Fruit fly (Drosophila melanogaster) whole organism, pupa: ENCODE data around the gene CG33003.
A peak's percentile ranks its signal among the peaks of the same experiment; 100 is the strongest.

Experiments
- CG10348 ChIP-seq: fragments of 200-800 bp; sonication (Bioruptor generic); IDR thresholded peaks from 2 replicates; pipeline ENCODE4 v1.3.6; 2022; ENCODE audit warnings: missing biosample characterization, missing genetic modification characterization
- CG12605 ChIP-seq: fragments of 200-800 bp; sonication (Bioruptor generic); IDR thresholded peaks from 2 replicates; pipeline ENCODE4 v1.3.6; 2022; ENCODE audit warnings: missing biosample characterization, missing genetic modification characterization
- CG13204 ChIP-seq: fragments of 200-800 bp; sonication (Bioruptor generic); optimal IDR thresholded peaks from 2 replicates; lab custom pipeline; 2018; ENCODE audit warnings: missing biosample characterization, mild to moderate bottlenecking, missing genetic modification characterization, moderate library complexity
- CG14655 ChIP-seq: fragments of 200-800 bp; sonication (Bioruptor generic); optimal IDR thresholded peaks from 3 replicates; lab custom pipeline; 2017; ENCODE audit warnings: mild to moderate bottlenecking, missing biosample characterization, missing genetic modification reagents, missing genetic modification characterization
- CG15710 ChIP-seq: fragments of 200-800 bp; sonication (Bioruptor generic); optimal IDR thresholded peaks from 2 replicates; lab custom pipeline; 2018; ENCODE audit warnings: missing biosample characterization, mild to moderate bottlenecking, missing genetic modification characterization, moderate library complexity
- CG17806 ChIP-seq: fragments of 200-800 bp; sonication (Bioruptor generic); optimal IDR thresholded peaks from 2 replicates; lab custom pipeline; 2018; ENCODE audit warnings: missing biosample characterization, mild to moderate bottlenecking, missing genetic modification characterization, moderate library complexity
- CG32121 ChIP-seq: fragments of 200-800 bp; sonication (Bioruptor generic); IDR thresholded peaks from 2 replicates; pipeline ENCODE4 v1.3.6; 2022; ENCODE audit warnings: missing biosample characterization, missing genetic modification characterization
- CG34367 ChIP-seq: fragments of 200-800 bp; sonication (Bioruptor generic); optimal IDR thresholded peaks from 2 replicates; lab custom pipeline; 2018; ENCODE audit warnings: missing biosample characterization, mild to moderate bottlenecking, missing genetic modification characterization
- CG4496 ChIP-seq: fragments of 200-800 bp; sonication (Bioruptor generic); IDR thresholded peaks from 3 replicates; pipeline ENCODE4 v1.3.6; 2022; ENCODE audit warnings: missing biosample characterization, missing genetic modification characterization
- CG8159 ChIP-seq: fragments of 200-800 bp; sonication (Bioruptor generic); optimal IDR thresholded peaks from 3 replicates; lab custom pipeline; 2018; ENCODE audit warnings: missing biosample characterization, mild to moderate bottlenecking, missing genetic modification characterization, moderate library complexity
- CG8301 ChIP-seq: fragments of 200-800 bp; sonication (Bioruptor generic); optimal IDR thresholded peaks from 2 replicates; lab custom pipeline; 2018; ENCODE audit warnings: missing biosample characterization, mild to moderate bottlenecking, missing genetic modification characterization
- CG9948 ChIP-seq: fragments of 200-800 bp; sonication (Bioruptor generic); optimal IDR thresholded peaks from 2 replicates; lab custom pipeline; 2018; ENCODE audit warnings: missing biosample characterization, mild to moderate bottlenecking, missing genetic modification characterization, moderate library complexity
- D1 ChIP-seq: fragments of 200-800 bp; sonication (Bioruptor generic); optimal IDR thresholded peaks from 2 replicates; lab custom pipeline; 2018; ENCODE audit warnings: missing biosample characterization, mild to moderate bottlenecking, missing genetic modification characterization, moderate library complexity
- EcR ChIP-seq: fragments of 200-800 bp; sonication (Bioruptor generic); optimal IDR thresholded peaks from 3 replicates; lab custom pipeline; 2019; ENCODE audit warnings: missing biosample characterization, missing genetic modification characterization, mild to moderate bottlenecking, moderate library complexity, missing genetic modification reagents
- Ets98B ChIP-seq: fragments of 200-800 bp; sonication (Bioruptor generic); IDR thresholded peaks from 2 replicates; pipeline ENCODE4 v1.3.6; 2022; ENCODE audit warnings: missing biosample characterization, missing genetic modification characterization
- Pif1A ChIP-seq: fragments of 200-800 bp; sonication (Bioruptor generic); optimal IDR thresholded peaks from 3 replicates; lab custom pipeline; 2016; ENCODE audit warnings: missing biosample characterization, missing genetic modification characterization
- Pif1B ChIP-seq: fragments of 200-800 bp; sonication (Bioruptor generic); optimal IDR thresholded peaks from 3 replicates; lab custom pipeline; 2016; ENCODE audit warnings: missing biosample characterization, missing genetic modification characterization
- Snoo ChIP-seq: fragments of 200-800 bp; sonication (Bioruptor generic); optimal IDR thresholded peaks from 3 replicates; lab custom pipeline; 2017; ENCODE audit warnings: missing biosample characterization, mild to moderate bottlenecking, missing genetic modification characterization, inconsistent platforms
- fd96Ca ChIP-seq: fragments of 200-800 bp; sonication (Bioruptor generic); IDR thresholded peaks from 3 replicates; pipeline ENCODE4 v1.3.6; 2022; ENCODE audit warnings: missing biosample characterization, missing genetic modification characterization
- gl ChIP-seq: fragments of 200-800 bp; sonication (Bioruptor generic); optimal IDR thresholded peaks from 2 replicates; lab custom pipeline; 2018; ENCODE audit warnings: missing biosample characterization, mild to moderate bottlenecking, missing genetic modification characterization
- rn ChIP-seq: fragments of 200-800 bp; sonication (Bioruptor generic); IDR thresholded peaks from 2 replicates; pipeline ENCODE4 v1.3.6; 2022; ENCODE audit warnings: missing biosample characterization, missing genetic modification characterization

CG33003 gene

DNA sequence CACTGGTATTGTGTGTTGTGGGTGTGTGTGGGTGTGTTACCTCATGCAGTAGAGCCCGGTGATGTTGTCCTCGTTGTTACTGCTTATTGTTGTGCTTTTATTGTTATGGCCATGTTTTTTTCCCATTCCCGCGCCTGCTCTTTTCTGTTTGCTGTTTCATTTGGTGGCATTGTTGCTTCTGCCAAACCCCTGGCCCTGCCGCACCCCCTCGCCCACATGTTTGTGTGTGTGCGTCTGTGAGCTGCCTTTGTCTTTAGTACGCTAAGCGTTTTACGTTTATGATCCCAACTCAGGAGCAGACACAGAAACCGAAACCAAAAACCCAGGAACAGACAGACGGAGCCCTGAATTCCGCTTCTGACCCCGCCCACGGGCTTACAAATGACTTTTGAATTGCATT lies 13.3 kb downstream of the CG33003 start:
- TF ChIP-seq CG32121 (GFP tag; lab: Robert Waterston, UW), result no peak
- TF ChIP-seq CG8159 (tag; lab: Kevin White, UChicago), result no peak
- no peak for TF ChIP-seq CG8301 (tag; lab: Kevin White, UChicago)
- no peak for TF ChIP-seq CG9948 (tag; lab: Kevin White, UChicago)
- no peak for TF ChIP-seq CG17806
- no peak for TF ChIP-seq Pif1A
- no peak for TF ChIP-seq rn (GFP tag; lab: Robert Waterston, UW)
- TF ChIP-seq CG13204 (GFP tag; lab: Kevin White, UChicago), result no peak
- TF ChIP-seq gl (tag; lab: Kevin White, UChicago), result no peak

DNA sequence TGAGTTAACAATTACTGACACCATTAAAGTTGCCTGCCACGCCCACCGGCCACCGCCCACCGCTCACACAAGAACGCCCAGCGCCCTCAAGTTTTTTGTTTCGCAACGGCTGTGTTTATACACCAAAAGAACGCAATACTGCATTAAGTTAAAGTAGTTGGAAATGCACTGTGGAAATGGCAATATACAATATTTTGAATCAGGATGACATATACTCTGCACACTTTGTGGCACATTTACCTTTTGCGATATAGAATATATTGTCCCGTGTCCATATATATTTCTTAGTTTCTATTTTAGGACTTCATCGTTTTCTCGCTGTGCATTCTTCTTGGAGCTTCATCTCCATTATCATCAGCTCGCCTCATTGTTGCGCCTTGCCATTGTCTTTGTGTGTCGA lies 15.3 kb downstream of the CG33003 start:
- TF ChIP-seq CG10348 (GFP tag; lab: Robert Waterston, UW), result no peak
- peak; percentile 23 for TF ChIP-seq CG34367
- 0 out of 3 replicates have a peak, but pooled peaks have one; percentile 35 for TF ChIP-seq fd96Ca
- TF ChIP-seq CG8301 (tag; lab: Kevin White, UChicago), result no peak
- TF ChIP-seq CG15710 (tag; lab: Kevin White, UChicago), result peak; percentile 58
- no peak for TF ChIP-seq CG13204 (GFP tag; lab: Kevin White, UChicago)
- TF ChIP-seq rn (GFP tag; lab: Robert Waterston, UW), result no peak
- TF ChIP-seq Pif1A, result peak; percentile 50
- TF ChIP-seq CG8159 (tag; lab: Kevin White, UChicago), result peak; percentile 65
- peak; percentile 54 for TF ChIP-seq CG14655 (GFP tag; lab: Kevin White, UChicago)
- peak; percentile 35 for TF ChIP-seq CG32121 (GFP tag; lab: Robert Waterston, UW)
- peak; percentile 43; the same call in 1 of the 3 replicates for TF ChIP-seq CG4496 (GFP tag; lab: Robert Waterston, UW)

DNA sequence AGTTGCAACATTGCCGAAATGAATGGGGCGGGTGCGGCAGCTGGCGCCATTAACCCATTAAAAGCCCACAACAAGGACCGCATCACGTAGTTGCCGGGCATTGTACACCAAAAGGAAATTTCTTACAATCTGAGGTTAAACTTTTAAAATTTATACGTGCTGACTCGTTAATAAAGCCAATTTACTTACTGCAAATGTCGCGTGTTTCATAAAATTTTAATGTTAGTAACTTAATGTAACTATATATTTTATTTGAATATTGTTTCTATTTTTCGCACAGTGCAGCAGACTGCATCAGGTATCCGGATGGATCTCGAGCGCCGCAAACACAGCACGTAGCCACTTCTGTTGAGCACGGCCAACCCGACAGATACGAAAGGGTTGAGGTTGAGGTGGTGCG lies 16.1 kb downstream of the CG33003 start:
- TF ChIP-seq Pif1B, result peak; percentile 5
- TF ChIP-seq CG17806, result peak; percentile 59
- TF ChIP-seq Pif1A, result peak; percentile 0
- no peak for TF ChIP-seq EcR (GFP tag; lab: Kevin White, UChicago)
- TF ChIP-seq CG34367, result peak; percentile 51
- no peak for TF ChIP-seq gl (tag; lab: Kevin White, UChicago)
- peak; percentile 56; the same call in 1 of the 2 replicates for TF ChIP-seq CG32121 (GFP tag; lab: Robert Waterston, UW)
- TF ChIP-seq CG15710 (tag; lab: Kevin White, UChicago), result peak; percentile 58
- TF ChIP-seq CG8159 (tag; lab: Kevin White, UChicago), result peak; percentile 74
- peak; percentile 52 for TF ChIP-seq CG9948 (tag; lab: Kevin White, UChicago)
- no peak for TF ChIP-seq D1
- TF ChIP-seq CG10348 (GFP tag; lab: Robert Waterston, UW), result no peak
- TF ChIP-seq CG8301 (tag; lab: Kevin White, UChicago), result peak; percentile 35
- TF ChIP-seq Snoo (tag; lab: Kevin White, UChicago), result no peak
- TF ChIP-seq CG14655 (GFP tag; lab: Kevin White, UChicago), result peak; percentile 48
- no peak for TF ChIP-seq CG13204 (GFP tag; lab: Kevin White, UChicago)
- no peak for TF ChIP-seq rn (GFP tag; lab: Robert Waterston, UW)
- TF ChIP-seq CG12605 (GFP tag; lab: Robert Waterston, UW), result no peak
- peak; percentile 27; the same call in 1 of the 2 replicates for TF ChIP-seq Ets98B (GFP tag; lab: Robert Waterston, UW)
- TF ChIP-seq fd96Ca, result 0 out of 3 replicates have a peak, but pooled peaks have one; percentile 32
- peak; percentile 64; the same call in 1 of the 3 replicates for TF ChIP-seq CG4496 (GFP tag; lab: Robert Waterston, UW)

DNA sequence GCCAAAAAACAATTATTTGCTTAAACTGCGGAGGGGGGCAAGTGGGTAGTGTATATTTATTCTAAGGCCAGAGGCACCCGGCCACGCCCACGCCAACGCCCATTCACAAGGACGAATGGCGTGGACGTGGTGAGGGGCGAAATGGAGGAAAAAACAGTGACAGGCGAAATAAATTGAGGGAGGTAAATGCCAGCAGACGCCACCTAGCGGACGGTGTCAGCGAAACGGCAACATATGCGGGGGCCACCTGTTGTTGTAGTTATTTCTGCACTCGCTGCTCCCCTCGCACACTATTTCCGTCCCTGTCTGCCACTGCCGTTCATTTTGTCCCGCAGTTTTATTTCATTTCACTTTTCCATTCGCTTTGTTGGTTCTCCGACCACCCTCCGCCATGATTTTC lies 17.2 kb downstream of the CG33003 start:
- no peak for TF ChIP-seq EcR (GFP tag; lab: Kevin White, UChicago)
- TF ChIP-seq CG4496 (GFP tag; lab: Robert Waterston, UW), result peak; percentile 39; the same call in 1 of the 3 replicates
- no peak for TF ChIP-seq Pif1A
- TF ChIP-seq Snoo (tag; lab: Kevin White, UChicago), result no peak
- no peak for TF ChIP-seq CG13204 (GFP tag; lab: Kevin White, UChicago)
- TF ChIP-seq fd96Ca, result peak; percentile 25; the same call in 1 of the 3 replicates
- no peak for TF ChIP-seq CG34367
- no peak for TF ChIP-seq CG17806
- no peak for TF ChIP-seq CG15710 (tag; lab: Kevin White, UChicago)
- TF ChIP-seq Ets98B (GFP tag; lab: Robert Waterston, UW), result no peak
- TF ChIP-seq CG8159 (tag; lab: Kevin White, UChicago), result no peak
- no peak for TF ChIP-seq CG14655 (GFP tag; lab: Kevin White, UChicago)
- TF ChIP-seq CG12605 (GFP tag; lab: Robert Waterston, UW), result peak; percentile 49
- TF ChIP-seq gl (tag; lab: Kevin White, UChicago), result no peak
- no peak for TF ChIP-seq Pif1B
- no peak for TF ChIP-seq CG10348 (GFP tag; lab: Robert Waterston, UW)

DNA sequence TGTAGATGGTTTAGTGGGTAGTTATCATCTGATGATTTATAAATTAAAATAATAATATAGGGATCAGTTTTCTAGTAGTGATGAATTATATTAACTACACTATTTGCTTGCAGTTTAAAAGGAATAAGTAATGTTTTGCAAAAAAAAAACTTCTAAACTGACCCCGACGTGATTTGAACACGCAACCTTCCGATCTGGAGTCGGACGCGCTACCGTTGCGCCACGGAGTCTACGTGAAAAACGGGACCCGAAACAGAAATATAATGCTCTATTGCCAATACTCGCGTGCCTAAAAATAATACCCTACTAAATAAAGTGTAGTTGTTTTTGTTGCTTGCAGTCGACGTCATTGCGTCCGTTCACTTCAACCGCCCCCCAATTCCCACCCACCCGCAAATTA lies 18.1 kb downstream of the CG33003 start:
- no peak for TF ChIP-seq CG32121 (GFP tag; lab: Robert Waterston, UW)
- 0 out of 3 replicates have a peak, but pooled peaks have one; percentile 9 for TF ChIP-seq CG4496 (GFP tag; lab: Robert Waterston, UW)
- TF ChIP-seq Pif1A, result no peak
- no peak for TF ChIP-seq EcR (GFP tag; lab: Kevin White, UChicago)
- TF ChIP-seq CG17806, result no peak
- TF ChIP-seq, all 21 proteins: peak for 1

DNA sequence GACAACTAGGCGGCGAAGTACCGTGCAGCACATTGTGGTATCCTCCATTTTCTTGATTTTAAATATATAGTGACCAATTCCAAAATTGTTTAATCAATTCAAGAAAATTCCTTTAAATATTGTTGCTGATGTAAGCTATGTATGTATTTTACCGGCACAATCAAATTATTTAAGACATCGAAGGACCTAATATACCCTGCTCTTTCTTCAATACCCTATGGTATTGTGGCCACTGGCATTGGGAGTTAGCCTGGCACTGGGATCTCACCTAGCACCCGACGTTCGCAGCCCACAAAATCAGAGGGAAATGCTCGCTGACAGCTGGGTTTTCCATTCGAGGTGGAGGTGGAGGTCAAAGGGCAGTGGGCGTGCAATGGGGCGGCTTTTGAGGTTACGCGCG lies 21.4 kb downstream of the CG33003 start:
- TF ChIP-seq Snoo (tag; lab: Kevin White, UChicago) (no peak), CG4496 (GFP tag; lab: Robert Waterston, UW) (no peak), Pif1B (no peak), gl (tag; lab: Kevin White, UChicago) (no peak), CG8301 (tag; lab: Kevin White, UChicago) (no peak), CG8159 (tag; lab: Kevin White, UChicago) (no peak), CG13204 (GFP tag; lab: Kevin White, UChicago) (no peak), CG14655 (GFP tag; lab: Kevin White, UChicago) (no peak), CG17806 (no peak), CG15710 (tag; lab: Kevin White, UChicago) (no peak), CG32121 (GFP tag; lab: Robert Waterston, UW) (no peak), CG9948 (tag; lab: Kevin White, UChicago) (no peak), fd96Ca (no peak), CG10348 (GFP tag; lab: Robert Waterston, UW) (no peak), CG34367 (no peak), Ets98B (GFP tag; lab: Robert Waterston, UW) (no peak), rn (GFP tag; lab: Robert Waterston, UW) (no peak), EcR (GFP tag; lab: Kevin White, UChicago) (no peak)
